Fruit fly (Drosophila melanogaster) whole organism, embryonic: ENCODE results near the gene Rad9.
A peak's percentile ranks its signal among the peaks of the same experiment; 100 is the strongest.

Source experiments
- Adf1 ChIP-seq: fragments of 200-800 bp; sonication (Bioruptor generic); IDR thresholded peaks from 2 replicates; pipeline ENCODE4 v1.3.6; 2022; ENCODE audit warnings: missing biosample characterization, missing genetic modification characterization
- CG10979 ChIP-seq: fragments of 200-800 bp; sonication (Bioruptor generic); optimal IDR thresholded peaks from 2 replicates; lab custom pipeline; 2018; ENCODE audit warnings: missing biosample characterization, mild to moderate bottlenecking, missing genetic modification characterization, moderate library complexity
- CG11247 ChIP-seq: fragments of 200-800 bp; sonication (Bioruptor generic); IDR thresholded peaks from 2 replicates; pipeline ENCODE4 v1.3.6; 2022; ENCODE audit warnings: missing biosample characterization, missing genetic modification characterization
- CG11398 ChIP-seq: fragments of 200-800 bp; sonication (Bioruptor generic); optimal IDR thresholded peaks from 2 replicates; lab custom pipeline; 2016; ENCODE audit warnings: missing biosample characterization, missing genetic modification characterization
- CG12155 ChIP-seq: fragments of 200-800 bp; sonication (Bioruptor generic); optimal IDR thresholded peaks from 3 replicates; lab custom pipeline; 2016; ENCODE audit warnings: missing biosample characterization, missing genetic modification characterization
- CG12391 ChIP-seq: fragments of 200-800 bp; sonication (Bioruptor generic); optimal IDR thresholded peaks from 3 replicates; lab custom pipeline; 2018; ENCODE audit warnings: missing biosample characterization, mild to moderate bottlenecking, missing genetic modification characterization, moderate library complexity
- CG12659 ChIP-seq: fragments of 200-800 bp; sonication (Bioruptor generic); optimal IDR thresholded peaks from 3 replicates; lab custom pipeline; 2017; ENCODE audit warnings: mild to moderate bottlenecking, missing biosample characterization, missing genetic modification reagents, missing genetic modification characterization
- CG12744 ChIP-seq: fragments of 200-800 bp; sonication (Bioruptor generic); optimal IDR thresholded peaks from 2 replicates; lab custom pipeline; 2016; ENCODE audit warnings: missing biosample characterization, missing genetic modification characterization
- CG13624 ChIP-seq: fragments of 200-800 bp; sonication (Bioruptor generic); optimal IDR thresholded peaks from 2 replicates; lab custom pipeline; 2016; ENCODE audit warnings: missing biosample characterization, missing genetic modification characterization
- CG15479 ChIP-seq: fragments of 200-800 bp; sonication (Bioruptor generic); optimal IDR thresholded peaks from 3 replicates; lab custom pipeline; 2019; ENCODE audit warnings: missing biosample characterization, mild to moderate bottlenecking, missing genetic modification characterization, moderate library complexity
- CG15601 ChIP-seq: fragments of 200-800 bp; sonication (Bioruptor generic); optimal IDR thresholded peaks from 3 replicates; lab custom pipeline; 2019; ENCODE audit warnings: missing biosample characterization, mild to moderate bottlenecking, missing genetic modification characterization, moderate library complexity
- CG16815 ChIP-seq: fragments of 200-800 bp; sonication (Bioruptor generic); optimal IDR thresholded peaks from 3 replicates; lab custom pipeline; 2017; ENCODE audit warnings: missing biosample characterization, mild to moderate bottlenecking, missing genetic modification characterization
- CG17802 ChIP-seq: fragments of 200-800 bp; sonication (Bioruptor generic); optimal IDR thresholded peaks from 2 replicates; lab custom pipeline; 2018; ENCODE audit warnings: missing biosample characterization, mild to moderate bottlenecking, missing genetic modification characterization, moderate library complexity
- CG17912 ChIP-seq: fragments of 200-800 bp; sonication (Bioruptor generic); optimal IDR thresholded peaks from 2 replicates; lab custom pipeline; 2018; ENCODE audit warnings: missing biosample characterization, mild to moderate bottlenecking, missing genetic modification characterization
- CG1792 ChIP-seq: fragments of 200-800 bp; sonication (Bioruptor generic); optimal IDR thresholded peaks from 2 replicates; lab custom pipeline; 2016; ENCODE audit warnings: missing biosample characterization, missing genetic modification characterization
- CG18599 ChIP-seq: fragments of 200-800 bp; sonication (Bioruptor generic); optimal IDR thresholded peaks from 3 replicates; lab custom pipeline; 2017; ENCODE audit warnings: missing biosample characterization, missing genetic modification characterization, mild to moderate bottlenecking, moderate library complexity, missing genetic modification reagents
- CG18619 ChIP-seq: fragments of 200-800 bp; sonication (Bioruptor generic); optimal IDR thresholded peaks from 3 replicates; lab custom pipeline; 2017; ENCODE audit warnings: missing biosample characterization, mild to moderate bottlenecking, missing genetic modification characterization
- CG2116 ChIP-seq: fragments of 200-800 bp; sonication (Bioruptor generic); optimal IDR thresholded peaks from 3 replicates; lab custom pipeline; 2018; ENCODE audit warnings: missing biosample characterization, mild to moderate bottlenecking, missing genetic modification characterization
- CG3065 ChIP-seq: fragments of 200-800 bp; sonication (Bioruptor generic); optimal IDR thresholded peaks from 2 replicates; lab custom pipeline; 2016; ENCODE audit warnings: missing biosample characterization, missing genetic modification characterization
- CG31224 ChIP-seq: fragments of 200-800 bp; sonication (Bioruptor generic); IDR thresholded peaks from 2 replicates; pipeline ENCODE4 v1.3.6; 2022; ENCODE audit warnings: missing biosample characterization, missing genetic modification characterization
- CG31441 ChIP-seq: fragments of 200-800 bp; sonication (Bioruptor generic); IDR thresholded peaks from 2 replicates; pipeline ENCODE4 v1.3.6; 2022; ENCODE audit warnings: missing biosample characterization, missing genetic modification characterization
- CG9727 ChIP-seq: fragments of 200-800 bp; sonication (Bioruptor generic); optimal IDR thresholded peaks from 3 replicates; lab custom pipeline; 2017; ENCODE audit warnings: missing biosample characterization, mild to moderate bottlenecking, missing genetic modification characterization
- CTCF ChIP-seq: fragments of 200-800 bp; sonication (Bioruptor generic); optimal IDR thresholded peaks from 2 replicates; lab custom pipeline; 2017; ENCODE audit warnings: missing biosample characterization, mild to moderate bottlenecking, missing genetic modification characterization, moderate library complexity
- Dbx ChIP-seq: fragments of 200-800 bp; sonication (Bioruptor generic); IDR thresholded peaks from 3 replicates; pipeline ENCODE4 v1.3.6; 2022; ENCODE audit warnings: missing biosample characterization, missing genetic modification characterization
- Drgx ChIP-seq: fragments of 200-800 bp; sonication (Bioruptor generic); IDR thresholded peaks from 2 replicates; pipeline ENCODE4 v1.3.6; 2022; ENCODE audit warnings: missing biosample characterization, missing genetic modification characterization
- Ets97D ChIP-seq: fragments of 200-800 bp; sonication (Bioruptor generic); optimal IDR thresholded peaks from 3 replicates; lab custom pipeline; 2016; ENCODE audit warnings: missing biosample characterization, missing genetic modification characterization
- Gug ChIP-seq: fragments of 200-800 bp; sonication (Bioruptor generic); IDR thresholded peaks from 4 replicates; pipeline ENCODE4 v1.3.6; 2022; ENCODE audit warnings: missing biosample characterization, missing genetic modification characterization
- Hand ChIP-seq: fragments of 200-800 bp; sonication (Bioruptor generic); optimal IDR thresholded peaks from 2 replicates; lab custom pipeline; 2017; ENCODE audit warnings: mild to moderate bottlenecking, missing biosample characterization, missing genetic modification reagents, missing genetic modification characterization
- Hr39 ChIP-seq: fragments of >200 bp; optimal IDR thresholded peaks from 2 replicates; lab custom pipeline; 2017
- Hr51 ChIP-seq, 2 experiments: fragments of 200-800 bp; sonication (Bioruptor generic); optimal IDR thresholded peaks; 2 replicates in 1 of 2; 3 replicates in 1 of 2; lab custom pipeline; 2016 to 2018; ENCODE audit warnings: missing biosample characterization in 2 of 2, missing genetic modification characterization in 2 of 2, mild to moderate bottlenecking in 1 of 2, moderate library complexity in 1 of 2
- Kr ChIP-seq: fragments of 200-800 bp; sonication (Bioruptor generic); optimal IDR thresholded peaks from 2 replicates; lab custom pipeline; 2017; ENCODE audit warnings: missing biosample characterization, mild to moderate bottlenecking, missing genetic modification characterization
- Myb ChIP-seq: fragments of 200-800 bp; sonication (Bioruptor generic); optimal IDR thresholded peaks from 2 replicates; lab custom pipeline; 2016; ENCODE audit warnings: missing biosample characterization, missing genetic modification characterization
- Optix ChIP-seq: fragments of 200-800 bp; sonication (Bioruptor generic); IDR thresholded peaks from 3 replicates; pipeline ENCODE4 v1.3.6; 2022; ENCODE audit warnings: missing biosample characterization, missing genetic modification characterization
- Ssrp ChIP-seq: fragments of 200-800 bp; sonication (Bioruptor generic); optimal IDR thresholded peaks from 2 replicates; lab custom pipeline; 2018; ENCODE audit warnings: missing biosample characterization, mild to moderate bottlenecking, missing genetic modification characterization, moderate library complexity
- Trl ChIP-seq, 3 experiments: fragments of >200 bp in 2 of 3; fragments of 200-800 bp in 1 of 3; sonication (Bioruptor generic) in 1 of 3; optimal IDR thresholded peaks; 2 replicates in 1 of 3; 3 replicates in 2 of 3; lab custom pipeline; 2016 to 2017; ENCODE audit warnings: missing biosample characterization in 1 of 3, missing genetic modification characterization in 1 of 3
- bbx ChIP-seq: fragments of 200-800 bp; sonication (Bioruptor generic); IDR thresholded peaks from 2 replicates; pipeline ENCODE4 v1.3.6; 2022; ENCODE audit warnings: missing biosample characterization, missing genetic modification characterization; ENCODE audit not compliant: partially characterized antibody
- cg ChIP-seq: fragments of 200-800 bp; sonication (Bioruptor generic); optimal IDR thresholded peaks from 3 replicates; lab custom pipeline; 2019; ENCODE audit warnings: missing biosample characterization, mild to moderate bottlenecking, missing genetic modification characterization, moderate library complexity
- chn ChIP-seq: fragments of 200-800 bp; sonication (Bioruptor generic); optimal IDR thresholded peaks from 2 replicates; lab custom pipeline; 2016; ENCODE audit warnings: missing biosample characterization, missing genetic modification characterization
- esg ChIP-seq: fragments of 200-800 bp; sonication (Bioruptor generic); conservative IDR thresholded peaks from 2 replicates; pipeline ENCODE4 v1.3.6; 2022; ENCODE audit warnings: missing biosample characterization, missing genetic modification characterization
- fd3F ChIP-seq: fragments of 200-800 bp; sonication (Bioruptor generic); optimal IDR thresholded peaks from 2 replicates; lab custom pipeline; 2018; ENCODE audit warnings: missing biosample characterization, mild to moderate bottlenecking, missing genetic modification characterization, moderate library complexity
- gcm ChIP-seq: fragments of 200-800 bp; sonication (Bioruptor generic); optimal IDR thresholded peaks from 2 replicates; lab custom pipeline; 2019; ENCODE audit warnings: missing biosample characterization, mild to moderate bottlenecking, missing genetic modification characterization, moderate library complexity
- gsb-n ChIP-seq: fragments of 200-800 bp; sonication (Bioruptor generic); optimal IDR thresholded peaks from 3 replicates; lab custom pipeline; 2018; ENCODE audit warnings: missing biosample characterization, mild to moderate bottlenecking, missing genetic modification characterization
- gt ChIP-seq: fragments of 200-800 bp; sonication (Bioruptor generic); IDR thresholded peaks from 2 replicates; pipeline ENCODE4 v1.3.6; 2022; ENCODE audit warnings: missing biosample characterization, missing genetic modification characterization
- phol ChIP-seq: fragments of 200-800 bp; sonication (Bioruptor generic); optimal IDR thresholded peaks from 3 replicates; lab custom pipeline; 2018; ENCODE audit warnings: missing biosample characterization, mild to moderate bottlenecking, missing genetic modification characterization, moderate library complexity
- sens ChIP-seq: fragments of 200-800 bp; sonication (Bioruptor generic); peaks from one replicate; lab custom pipeline; 2016; ENCODE audit warnings: missing biosample characterization, missing genetic modification characterization
- sens-2 ChIP-seq: fragments of 200-800 bp; sonication (Bioruptor generic); IDR thresholded peaks from 2 replicates; pipeline ENCODE4 v1.3.6; 2022; ENCODE audit warnings: missing biosample characterization, missing genetic modification characterization
- sima ChIP-seq: fragments of 200-800 bp; sonication (Bioruptor generic); optimal IDR thresholded peaks from 2 replicates; lab custom pipeline; 2016; ENCODE audit warnings: missing biosample characterization, missing genetic modification characterization
- sr ChIP-seq: fragments of 200-800 bp; sonication (Bioruptor generic); IDR thresholded peaks from 3 replicates; pipeline ENCODE4 v1.3.6; 2022; ENCODE audit warnings: missing biosample characterization, missing genetic modification characterization
- stc ChIP-seq: fragments of 200-800 bp; sonication (Bioruptor generic); IDR thresholded peaks from 2 replicates; pipeline ENCODE4 v1.3.6; 2022; ENCODE audit warnings: missing biosample characterization, missing genetic modification characterization

The Rad9 gene

DNA sequence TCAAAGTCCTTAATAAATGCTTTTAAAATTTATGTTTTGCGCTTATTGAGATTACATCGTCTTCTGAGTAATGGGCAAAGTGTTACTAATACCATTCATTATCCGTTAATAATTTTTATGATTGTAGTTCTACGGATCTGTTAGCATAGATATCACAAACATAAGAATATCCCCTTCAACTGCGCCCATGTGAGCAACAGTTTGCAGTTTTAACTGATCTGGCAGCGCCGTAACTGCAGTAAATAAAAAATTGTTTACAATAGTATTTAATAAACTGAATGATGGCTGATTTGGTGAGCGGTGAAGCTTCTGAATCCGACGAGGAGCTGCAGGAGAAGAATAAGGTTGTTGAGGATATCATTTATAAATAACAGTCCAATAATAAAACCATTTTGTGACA is 2.3 kb downstream of the Rad9 start, which contains the start of gene Blos3 (continued):
- TF ChIP-seq phol (peak; percentile 53), CG17912 (GFP tag; lab: Kevin White, UChicago) (peak; percentile 51), CG18599 (GFP tag; lab: Kevin White, UChicago) (peak; percentile 57), Dbx (GFP tag; lab: Robert Waterston, UW) (no peak), Hr51 (GFP tag; optimal IDR thresholded peaks at IDR 0.05; lab: Kevin White, UChicago) (peak in 1 of 2 experiments; percentile 9), CG13624 (GFP tag; lab: Kevin White, UChicago) (peak; percentile 62), gsb-n (tag; lab: Kevin White, UChicago) (peak; percentile 13), Hand (GFP tag; lab: Kevin White, UChicago) (no peak), Drgx (GFP tag; lab: Robert Waterston, UW) (peak; percentile 27; the same call in 1 of the 2 replicates), esg (no peak), CG31224 (no peak), CG31441 (GFP tag; lab: Robert Waterston, UW) (no peak), CG15601 (tag; lab: Kevin White, UChicago) (peak; percentile 6), stc (no peak), CG12391 (tag; lab: Kevin White, UChicago) (peak; percentile 56), Kr (GFP tag; lab: Kevin White, UChicago) (no peak), sens-2 (GFP tag; lab: Robert Waterston, UW) (no peak), CG18619 (GFP tag; lab: Kevin White, UChicago) (peak; percentile 0), CG12155 (GFP tag; lab: Kevin White, UChicago) (peak; percentile 24), CG12659 (GFP tag; lab: Kevin White, UChicago) (peak; percentile 32), Gug (GFP tag; lab: Robert Waterston, UW) (peak; percentile 38; the same call in 2 of the 4 replicates), CG9727 (GFP tag; lab: Kevin White, UChicago) (peak; percentile 32), chn (GFP tag; lab: Kevin White, UChicago) (peak; percentile 52), Hr39 (lab: Kevin White, UChicago) (no peak), CG12744 (GFP tag; lab: Kevin White, UChicago) (no peak), CTCF (GFP tag; lab: Kevin White, UChicago) (peak; percentile 10), CG10979 (peak; percentile 51)
- TF ChIP-seq, all 482 proteins: peak for 193

- TF ChIP-seq CG16815 (GFP tag; lab: Kevin White, UChicago): no peak
- TF ChIP-seq Myb (GFP tag; lab: Kevin White, UChicago): peak; percentile 21
- peak; percentile 55 for TF ChIP-seq gcm (GFP tag; lab: Kevin White, UChicago)
- no peak for TF ChIP-seq sima (GFP tag; lab: Kevin White, UChicago)
- peak; percentile 66 for TF ChIP-seq CG2116
- TF ChIP-seq Ssrp (tag; lab: Kevin White, UChicago): peak; percentile 40
- no peak for TF ChIP-seq CG15479
- TF ChIP-seq CG17802 (tag; lab: Kevin White, UChicago): peak; percentile 81
- TF ChIP-seq fd3F (GFP tag; lab: Kevin White, UChicago): peak; percentile 58
- TF ChIP-seq sr: no peak
- no peak; the same call in 1 of the 2 replicates for TF ChIP-seq Adf1 (GFP tag; lab: Robert Waterston, UW)
- no peak for TF ChIP-seq CG1792 (GFP tag; lab: Kevin White, UChicago)
- no peak for TF ChIP-seq CG11398 (GFP tag; lab: Kevin White, UChicago)
- TF ChIP-seq CG11247 (GFP tag; lab: Robert Waterston, UW): no peak
- peak; percentile 14 for TF ChIP-seq Ets97D (GFP tag; lab: Kevin White, UChicago)
- no peak for TF ChIP-seq Trl (optimal IDR thresholded peaks at IDR 0.05; lab: Kevin White, UChicago)
- TF ChIP-seq Trl (GFP tag; optimal IDR thresholded peaks at IDR 0.05; lab: Kevin White, UChicago): peak; percentile 23
- peak; percentile 34; the same call in 1 of the 2 replicates for TF ChIP-seq Drgx (GFP tag; lab: Robert Waterston, UW)
- TF ChIP-seq cg (GFP tag; lab: Kevin White, UChicago): no peak
- TF ChIP-seq CG9727 (GFP tag; lab: Kevin White, UChicago): peak; percentile 49
- peak; percentile 95 for TF ChIP-seq sens (GFP tag; lab: Kevin White, UChicago)
- no peak for TF ChIP-seq bbx (GFP tag; lab: Robert Waterston, UW)
- no peak for TF ChIP-seq gt (GFP tag; lab: Robert Waterston, UW)
- no peak for TF ChIP-seq CG3065
- no peak for TF ChIP-seq Optix (GFP tag; lab: Robert Waterston, UW)
These were observed 3.1 kb downstream of the Rad9 start, which contains the start of gene Grx1 for dm6 chr3L:18869035-18869826. Grx1 (plus strand) TSS chr3L:18869230.
